Worm (Caenorhabditis elegans) whole organism, young adult: ENCODE measurements around the gene pqn-82.
"Not testable (repeated sequence)": the region's sequence is repeated elsewhere in the genome, so short reads cannot be mapped to it uniquely, and the experiment has no call there.

Source experiments
- B0336.3 ChIP-seq: fragments of 200-800 bp; sonication (Bioruptor generic); IDR thresholded peaks from 2 replicates; pipeline ENCODE4 v1.3.6; 2022; ENCODE audit warnings: missing genetic modification characterization, missing compliant biosample characterization
- F49E8.2 ChIP-seq: sonication (generic microtip); optimal IDR thresholded peaks from 3 replicates; lab custom pipeline; 2017; ENCODE audit warnings: missing genetic modification characterization, mild to moderate bottlenecking, missing compliant biosample characterization, antibody characterized with exemption, moderate library complexity; ENCODE audit not compliant: insufficient read depth
- Y53F4B.3 ChIP-seq: fragments of 200-800 bp; sonication (Bioruptor generic); IDR thresholded peaks from 2 replicates; pipeline ENCODE4 v1.3.6; 2022; ENCODE audit warnings: missing genetic modification reagents, missing genetic modification characterization, missing compliant biosample characterization
- ama-1 ChIP-seq, 3 experiments: fragments of 150-350 bp in 1 of 3; sonication (generic microtip) in 2 of 3; optimal IDR thresholded peaks; 2 replicates each; lab custom pipeline; 2014 to 2018; ENCODE audit warnings: missing biosample characterization in 2 of 3, missing genetic modification characterization in 2 of 3, missing genetic modification reagents in 2 of 3
- attf-5 ChIP-seq: fragments of 200-800 bp; sonication (Bioruptor generic); optimal IDR thresholded peaks from 2 replicates; lab custom pipeline; 2018; ENCODE audit warnings: mild to moderate bottlenecking, missing genetic modification characterization, missing compliant biosample characterization
- egl-44 ChIP-seq: fragments of 200-800 bp; sonication (Bioruptor generic); IDR thresholded peaks from 2 replicates; pipeline ENCODE4 v1.3.6; 2022; ENCODE audit warnings: missing genetic modification reagents, missing genetic modification characterization, missing compliant biosample characterization
- lsl-1 ChIP-seq: fragments of 200-800 bp; sonication (Bioruptor generic); optimal IDR thresholded peaks from 2 replicates; lab custom pipeline; 2018; ENCODE audit warnings: mild to moderate bottlenecking, missing genetic modification characterization, moderate library complexity, missing compliant biosample characterization
- nfya-1 ChIP-seq: sonication (generic microtip); optimal IDR thresholded peaks from 2 replicates; lab custom pipeline; 2017; ENCODE audit warnings: antibody characterized with exemption, missing compliant biosample characterization, missing genetic modification characterization, borderline replicate concordance; ENCODE audit not compliant: insufficient read depth
- nfyb-1 ChIP-seq: fragments of 200-800 bp; sonication (Bioruptor generic); IDR thresholded peaks from 2 replicates; pipeline ENCODE4 v1.3.6; 2022; ENCODE audit warnings: missing genetic modification reagents, missing genetic modification characterization, missing compliant biosample characterization
- snpc-4 ChIP-seq, 5 experiments: fragments of 150-350 bp in 1 of 5; sonication (generic microtip) in 4 of 5; optimal IDR thresholded peaks; 2 replicates each; lab custom pipeline; 2014 to 2018; ENCODE audit warnings: missing genetic modification characterization in 5 of 5, missing biosample characterization in 3 of 5, antibody characterized with exemption in 2 of 5, mild to moderate bottlenecking in 2 of 5, missing compliant biosample characterization in 2 of 5, missing genotype in 2 of 5, moderate library complexity in 2 of 5, missing genetic modification reagents in 1 of 5
- tbp1 ChIP-seq: fragments of 200-800 bp; sonication (Bioruptor generic); optimal IDR thresholded peaks from 2 replicates; lab custom pipeline; 2018; ENCODE audit warnings: mild to moderate bottlenecking, missing genetic modification characterization, missing compliant biosample characterization

DNA sequence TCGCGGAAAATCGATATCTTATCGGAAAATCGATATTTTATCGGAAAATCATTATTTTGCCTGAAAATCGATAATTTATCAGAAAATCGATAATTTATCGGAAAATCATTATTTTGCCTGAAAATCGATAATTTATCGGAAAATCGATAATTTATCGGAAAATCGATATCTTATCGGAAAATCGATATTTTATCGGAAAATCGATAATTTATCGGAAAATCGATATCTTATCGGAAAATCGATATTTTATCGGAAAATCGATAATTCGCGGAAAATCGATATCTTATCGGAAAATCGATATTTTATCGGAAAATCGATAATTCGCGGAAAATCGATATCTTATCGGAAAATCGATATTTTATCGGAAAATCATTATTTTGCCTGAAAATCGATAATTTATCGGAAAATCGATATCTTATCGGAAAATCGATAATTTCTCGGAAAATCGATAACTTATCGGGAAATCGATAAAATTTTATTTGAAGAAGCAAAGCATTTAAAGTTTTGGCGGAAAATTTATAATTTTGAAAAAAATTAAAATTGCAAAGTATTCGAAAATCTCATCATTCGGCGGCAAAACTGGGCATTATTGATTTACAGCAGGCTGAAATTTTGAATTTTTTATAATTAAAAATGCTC, 41.4 kb upstream of the pqn-82 start:
- TF ChIP-seq nfyb-1 (GFP tag; lab: Robert Waterston, UW); tbp1 (GFP tag; lab: Kevin White, UChicago); B0336.3; lsl-1; F49E8.2 (tag; lab: Kevin White, UChicago); ama-1 (optimal IDR thresholded peaks at IDR 0.05; lab: Kevin White, UChicago); ama-1 (GFP tag; optimal IDR thresholded peaks at IDR 0.05; lab: Kevin White, UChicago); nfya-1; Y53F4B.3; snpc-4 (GFP tag; optimal IDR thresholded peaks at IDR 0.05; lab: Kevin White, UChicago); snpc-4 (tag; optimal IDR thresholded peaks at IDR 0.05; lab: Kevin White, UChicago); attf-5 (GFP tag; lab: Kevin White, UChicago); egl-44 (GFP tag; lab: Robert Waterston, UW): not testable (repeated sequence)
